Fruit fly (Drosophila melanogaster): Measurements from ENCODE around the gene MagR.

The MagR gene

DNA sequence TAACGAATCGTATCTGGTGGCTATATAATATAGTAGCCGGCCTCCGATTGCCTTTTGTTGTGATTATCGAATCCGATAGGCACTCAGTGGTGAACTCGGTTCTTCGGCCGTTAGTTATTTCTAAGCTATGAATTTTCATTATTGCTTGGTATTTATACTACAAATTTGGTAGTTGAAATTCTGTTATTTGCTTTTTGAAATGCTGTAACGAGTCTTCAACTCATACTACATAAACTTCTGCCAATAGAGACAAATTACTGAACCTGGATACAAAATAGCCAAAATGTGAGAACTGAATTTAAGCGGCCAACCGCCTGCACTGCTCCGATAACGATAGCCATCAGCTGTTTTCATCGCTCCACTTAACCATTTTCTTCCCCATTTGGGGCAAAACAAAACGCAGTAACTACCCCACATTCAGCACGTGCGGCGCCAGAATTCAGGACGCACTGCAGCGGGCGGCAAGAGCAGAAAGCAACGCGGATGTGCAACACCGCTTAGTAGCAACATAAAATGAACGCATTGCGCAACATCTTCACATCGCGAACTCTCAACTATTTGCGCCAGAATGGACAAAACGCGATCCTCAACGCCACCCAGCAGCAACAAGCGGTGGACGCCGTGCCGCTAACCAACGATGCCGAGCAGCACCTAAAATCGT is 5.0 kb downstream of the MagR start, which contains the start of the genes CG11679 and CG8206 (continued):
- no peak for TF ChIP-seq fd64A (GFP tag; optimal IDR thresholded peaks at IDR 0.05)
- TF ChIP-seq HLH4C (GFP tag; IDR thresholded peaks at IDR 0.05; ENCODE audit: partially characterized antibody) = peak; percentile 53; the same call in 2 of the 3 replicates
- peak; percentile 54 for TF ChIP-seq pum (GFP tag; optimal IDR thresholded peaks at IDR 0.05)
- no peak for TF ChIP-seq CG18011 (GFP tag; optimal IDR thresholded peaks at IDR 0.05)
- peak; percentile 27; the same call in 1 of the 2 replicates for TF ChIP-seq CG4404 (GFP tag; IDR thresholded peaks at IDR 0.05)
- peak; percentile 6 for TF ChIP-seq CG8290 (GFP tag; optimal IDR thresholded peaks at IDR 0.05)
- TF ChIP-seq CG8290 (tag; optimal IDR thresholded peaks at IDR 0.05) = no peak
- TF ChIP-seq cad (GFP tag; optimal IDR thresholded peaks at IDR 0.05) = no peak
- peak; percentile 18 for TF ChIP-seq pho (GFP tag; optimal IDR thresholded peaks at IDR 0.05)
- TF ChIP-seq CG6654 (GFP tag; optimal IDR thresholded peaks at IDR 0.05) = no peak
- no peak for TF ChIP-seq CG1529 (GFP tag; optimal IDR thresholded peaks at IDR 0.05)
- no peak for TF ChIP-seq maf-S (GFP tag; optimal IDR thresholded peaks at IDR 0.05)
- TF ChIP-seq Scr (GFP tag; IDR thresholded peaks at IDR 0.05; ENCODE audit: partially characterized antibody) = peak; percentile 54
- TF ChIP-seq MESR4 (GFP tag; optimal IDR thresholded peaks at IDR 0.05) = peak; percentile 76
- TF ChIP-seq CHES-1-like (GFP tag; optimal IDR thresholded peaks at IDR 0.05) = peak; percentile 54
- TF ChIP-seq YL-1 (GFP tag; optimal IDR thresholded peaks at IDR 0.05) = peak; percentile 42
- TF ChIP-seq CG4730 (GFP tag; IDR thresholded peaks at IDR 0.05) = no peak
- no peak for TF ChIP-seq ttk (GFP tag; IDR thresholded peaks at IDR 0.05)
- peak; percentile 15 for TF ChIP-seq unpg (GFP tag; optimal IDR thresholded peaks at IDR 0.05)
- peak; percentile 53 for TF ChIP-seq CG30403 (GFP tag; optimal IDR thresholded peaks at IDR 0.05)
- no peak for TF ChIP-seq CG9437 (GFP tag; optimal IDR thresholded peaks at IDR 0.05)
- peak; percentile 66 for TF ChIP-seq CG2120 (GFP tag; optimal IDR thresholded peaks at IDR 0.05)
- no peak for TF ChIP-seq Dek (tag; optimal IDR thresholded peaks at IDR 0.05)
- TF ChIP-seq Six4 (GFP tag; optimal IDR thresholded peaks at IDR 0.05) = no peak
- no peak for TF ChIP-seq sima (GFP tag; optimal IDR thresholded peaks at IDR 0.05)
- peak; percentile 3 for TF ChIP-seq Fer3 (tag; optimal IDR thresholded peaks at IDR 0.05)
- TF ChIP-seq CG14050 (GFP tag; IDR thresholded peaks at IDR 0.05) = no peak
- no peak for TF ChIP-seq GATAe (GFP tag; conservative IDR thresholded peaks at IDR 0.05)
- TF ChIP-seq CG10274 (GFP tag; optimal IDR thresholded peaks at IDR 0.05) = no peak
- TF ChIP-seq CG10959 (GFP tag; IDR thresholded peaks at IDR 0.05) = no peak
- no peak for TF ChIP-seq NFAT (GFP tag; IDR thresholded peaks at IDR 0.05)
- peak; percentile 49; the same call in 2 of the 3 replicates for TF ChIP-seq CG17361 (GFP tag; IDR thresholded peaks at IDR 0.05)
- peak; percentile 38 for TF ChIP-seq Dip3 (GFP tag; optimal IDR thresholded peaks at IDR 0.05)
- TF ChIP-seq CG13287 (GFP tag; IDR thresholded peaks at IDR 0.05; ENCODE audit: partially characterized antibody) = peak; percentile 45
- peak; percentile 31 for TF ChIP-seq CG30020 (tag; optimal IDR thresholded peaks at IDR 0.05)
- peak; percentile 14 for TF ChIP-seq Hr3 (GFP tag; optimal IDR thresholded peaks at IDR 0.05)
- no peak for TF ChIP-seq Gsc (GFP tag; IDR thresholded peaks at IDR 0.05)
- TF ChIP-seq CG16815 (GFP tag; optimal IDR thresholded peaks at IDR 0.05) = no peak
- peak in 1 of 2 experiments; percentile 23 for TF ChIP-seq dpn (GFP tag; optimal IDR thresholded peaks at IDR 0.05)
- 0 out of 3 replicates have a peak, but pooled peaks have one; percentile 19 for TF ChIP-seq CG7963 (GFP tag; IDR thresholded peaks at IDR 0.05; ENCODE audit: partially characterized antibody)
- TF ChIP-seq CG15479 (GFP tag; optimal IDR thresholded peaks at IDR 0.05) = peak; percentile 47
- TF ChIP-seq Blimp-1 (GFP tag; optimal IDR thresholded peaks at IDR 0.05) = no peak
- peak; percentile 32 for TF ChIP-seq CG15269 (tag; optimal IDR thresholded peaks at IDR 0.05)
- peak; percentile 53 for TF ChIP-seq gem (tag; optimal IDR thresholded peaks at IDR 0.05)
- TF ChIP-seq pnt (GFP tag; optimal IDR thresholded peaks at IDR 0.05) = peak; percentile 44
- peak; percentile 67 for TF ChIP-seq CG8944 (GFP tag; optimal IDR thresholded peaks at IDR 0.05)
- TF ChIP-seq nmo (GFP tag; optimal IDR thresholded peaks at IDR 0.05) = peak; percentile 58
- TF ChIP-seq Drgx (GFP tag; IDR thresholded peaks at IDR 0.05) = no peak
- no peak for TF ChIP-seq CG8478 (optimal IDR thresholded peaks at IDR 0.05)
- no peak for TF ChIP-seq CG14667 (GFP tag; IDR thresholded peaks at IDR 0.05)
- peak; percentile 47 for TF ChIP-seq zfh2 (GFP tag; optimal IDR thresholded peaks at IDR 0.05)

Data from whole organism, embryonic.